Worm (Caenorhabditis elegans) whole organism, L3 larva: Measurements from ENCODE around the gene C34C12.6.
"Not testable (repeated sequence)": the region's sequence is repeated elsewhere in the genome, so short reads cannot be mapped to it uniquely, and the experiment has no call there.

Experiments used
- R02D3.7 ChIP-seq: fragments of 150-350 bp; optimal IDR thresholded peaks from 2 replicates; lab custom pipeline; 2014; ENCODE audit warnings: missing biosample characterization, missing genetic modification characterization
- ZK546.5 ChIP-seq: sonication (generic microtip); optimal IDR thresholded peaks from 2 replicates; lab custom pipeline; 2017; ENCODE audit warnings: missing biosample characterization, missing genetic modification characterization
- aly-2 ChIP-seq: fragments of 150-350 bp; optimal IDR thresholded peaks from 2 replicates; lab custom pipeline; 2014; ENCODE audit warnings: missing biosample characterization, missing genetic modification characterization
- ama-1 ChIP-seq: fragments of 150-350 bp; optimal IDR thresholded peaks from 2 replicates; lab custom pipeline; 2018
- ceh-16 ChIP-seq: sonication (generic microtip); optimal IDR thresholded peaks from 2 replicates; lab custom pipeline; 2017; ENCODE audit warnings: missing biosample characterization, missing genetic modification characterization
- ceh-28 ChIP-seq: fragments of 150-350 bp; optimal IDR thresholded peaks from 2 replicates; lab custom pipeline; 2014; ENCODE audit warnings: missing biosample characterization, missing genetic modification reagents, missing genetic modification characterization
- ceh-82 ChIP-seq: fragments of 150-350 bp; optimal IDR thresholded peaks from 2 replicates; lab custom pipeline; 2014; ENCODE audit warnings: missing biosample characterization, missing genetic modification characterization
- ceh-9 ChIP-seq: sonication (generic microtip); optimal IDR thresholded peaks from 2 replicates; lab custom pipeline; 2018; ENCODE audit warnings: missing biosample characterization, missing genetic modification characterization
- daf-12 ChIP-seq: fragments of 150-350 bp; optimal IDR thresholded peaks from 2 replicates; lab custom pipeline; 2014; ENCODE audit warnings: missing biosample characterization, missing genetic modification reagents, missing genetic modification characterization
- egl-5 ChIP-seq: fragments of 150-350 bp; optimal IDR thresholded peaks from 2 replicates; lab custom pipeline; 2017; ENCODE audit warnings: missing biosample characterization, missing genetic modification reagents, missing genetic modification characterization, inconsistent platforms
- elt-1 ChIP-seq: fragments of 150-350 bp; optimal IDR thresholded peaks from 2 replicates; lab custom pipeline; 2014; ENCODE audit warnings: missing biosample characterization, missing genetic modification characterization
- elt-2 ChIP-seq: sonication (generic microtip); optimal IDR thresholded peaks from 2 replicates; lab custom pipeline; 2016; ENCODE audit warnings: missing genetic modification reagents, mild to moderate bottlenecking, missing genetic modification characterization, missing compliant biosample characterization
- elt-3 ChIP-seq, 3 experiments: fragments of 150-350 bp in 1 of 3; sonication (generic microtip) in 2 of 3; optimal IDR thresholded peaks; 2 replicates in 2 of 3; 4 replicates in 1 of 3; lab custom pipeline; 2014 to 2017; ENCODE audit warnings: missing biosample characterization in 3 of 3, missing genetic modification characterization in 3 of 3
- eor-1 ChIP-seq, 2 experiments: fragments of 150-350 bp; optimal IDR thresholded peaks; 2 replicates each; lab custom pipeline; 2014 to 2018; ENCODE audit warnings: missing biosample characterization in 2 of 2, missing genetic modification characterization in 2 of 2
- fkh-10 ChIP-seq: sonication (generic microtip); optimal IDR thresholded peaks from 2 replicates; lab custom pipeline; 2017; ENCODE audit warnings: missing biosample characterization, missing genetic modification reagents, missing genetic modification characterization
- fkh-2 ChIP-seq: fragments of 150-350 bp; optimal IDR thresholded peaks from 2 replicates; lab custom pipeline; 2014; ENCODE audit warnings: missing biosample characterization, missing genetic modification reagents, missing genetic modification characterization
- hmg-11 ChIP-seq: sonication (generic microtip); optimal IDR thresholded peaks from 2 replicates; lab custom pipeline; 2016; ENCODE audit warnings: missing genetic modification characterization, missing compliant biosample characterization
- jun-1 ChIP-seq: fragments of 150-350 bp; optimal IDR thresholded peaks from 2 replicates; lab custom pipeline; 2014; ENCODE audit warnings: missing biosample characterization, missing genetic modification reagents, missing genetic modification characterization
- lin-15B ChIP-seq: fragments of 150-350 bp; optimal IDR thresholded peaks from 2 replicates; lab custom pipeline; 2014; ENCODE audit warnings: missing biosample characterization, missing genetic modification characterization
- lin-39 ChIP-seq: fragments of 150-350 bp; optimal IDR thresholded peaks from 2 replicates; lab custom pipeline; 2018; ENCODE audit warnings: missing biosample characterization, missing genetic modification reagents, missing genetic modification characterization
- lsy-12 ChIP-seq: sonication (generic microtip); optimal IDR thresholded peaks from 2 replicates; lab custom pipeline; 2016; ENCODE audit warnings: mild to moderate bottlenecking, missing genetic modification characterization, missing compliant biosample characterization
- mdl-1 ChIP-seq: fragments of 150-350 bp; optimal IDR thresholded peaks from 2 replicates; lab custom pipeline; 2014; ENCODE audit warnings: missing biosample characterization, missing genetic modification characterization
- mml-1 ChIP-seq: fragments of 150-350 bp; sonication (generic microtip); optimal IDR thresholded peaks from 3 replicates; lab custom pipeline; 2014; ENCODE audit warnings: missing biosample characterization, missing genetic modification characterization
- nfya-1 ChIP-seq: sonication (generic microtip); optimal IDR thresholded peaks from 2 replicates; lab custom pipeline; 2017; ENCODE audit warnings: missing genetic modification characterization, mild to moderate bottlenecking, missing compliant biosample characterization, antibody characterized with exemption, moderate library complexity; ENCODE audit not compliant: insufficient read depth
- nhr-11 ChIP-seq: fragments of 150-350 bp; optimal IDR thresholded peaks from 2 replicates; lab custom pipeline; 2014; ENCODE audit warnings: missing biosample characterization, missing genetic modification characterization
- nhr-12 ChIP-seq: fragments of 150-350 bp; optimal IDR thresholded peaks from 2 replicates; lab custom pipeline; 2014; ENCODE audit warnings: missing biosample characterization, missing genetic modification characterization
- nhr-23 ChIP-seq: fragments of 150-350 bp; optimal IDR thresholded peaks from 2 replicates; lab custom pipeline; 2014; ENCODE audit warnings: missing biosample characterization, missing genetic modification reagents, missing genetic modification characterization
- nhr-237 ChIP-seq: fragments of 150-350 bp; optimal IDR thresholded peaks from 2 replicates; lab custom pipeline; 2014; ENCODE audit warnings: missing biosample characterization, missing genetic modification characterization
- nhr-25 ChIP-seq: sonication (generic microtip); optimal IDR thresholded peaks from 2 replicates; lab custom pipeline; 2017; ENCODE audit warnings: missing biosample characterization, missing genetic modification characterization
- nhr-28 ChIP-seq: fragments of 150-350 bp; optimal IDR thresholded peaks from 2 replicates; lab custom pipeline; 2014; ENCODE audit warnings: missing biosample characterization, missing genetic modification characterization
- nhr-43 ChIP-seq: sonication (generic microtip); optimal IDR thresholded peaks from 2 replicates; lab custom pipeline; 2016; ENCODE audit warnings: mild to moderate bottlenecking, missing genetic modification characterization, missing compliant biosample characterization; ENCODE audit not compliant: poor library complexity, severe bottlenecking
- nhr-67 ChIP-seq: fragments of 150-350 bp; optimal IDR thresholded peaks from 2 replicates; lab custom pipeline; 2014; ENCODE audit warnings: missing biosample characterization, missing genetic modification characterization
- nhr-76 ChIP-seq: fragments of 150-350 bp; sonication (generic microtip); optimal IDR thresholded peaks from 5 replicates; lab custom pipeline; 2014; ENCODE audit warnings: missing biosample characterization, missing genetic modification characterization
- nhr-77 ChIP-seq: fragments of 150-350 bp; optimal IDR thresholded peaks from 2 replicates; lab custom pipeline; 2014; ENCODE audit warnings: missing biosample characterization, missing genetic modification characterization
- pha-4 ChIP-seq: fragments of 150-350 bp; optimal IDR thresholded peaks from 2 replicates; lab custom pipeline; 2014; ENCODE audit warnings: missing biosample characterization, missing genetic modification reagents, missing genetic modification characterization
- pqm-1 ChIP-seq: fragments of 150-350 bp; optimal IDR thresholded peaks from 2 replicates; lab custom pipeline; 2017; ENCODE audit warnings: missing biosample characterization, missing genetic modification characterization, inconsistent platforms
- sea-2 ChIP-seq: fragments of 150-350 bp; sonication (generic microtip); optimal IDR thresholded peaks from 4 replicates; lab custom pipeline; 2014; ENCODE audit warnings: missing biosample characterization, missing genetic modification reagents, missing genetic modification characterization
- skn-1 ChIP-seq: fragments of 150-350 bp; optimal IDR thresholded peaks from 2 replicates; lab custom pipeline; 2014; ENCODE audit warnings: missing biosample characterization, missing genetic modification characterization
- snpc-4 ChIP-seq: fragments of 150-350 bp; optimal IDR thresholded peaks from 2 replicates; lab custom pipeline; 2014; ENCODE audit warnings: missing biosample characterization, missing genetic modification characterization
- tbx-2 ChIP-seq: sonication (generic microtip); optimal IDR thresholded peaks from 2 replicates; lab custom pipeline; 2016; ENCODE audit warnings: mild to moderate bottlenecking, missing genetic modification characterization, missing compliant biosample characterization
- unc-39 ChIP-seq: sonication (generic microtip); optimal IDR thresholded peaks from 4 replicates; lab custom pipeline; 2017; ENCODE audit warnings: missing biosample characterization, missing genetic modification characterization
- unc-62 ChIP-seq: fragments of 150-350 bp; sonication (generic microtip); optimal IDR thresholded peaks from 4 replicates; lab custom pipeline; 2014; ENCODE audit warnings: missing biosample characterization, missing genetic modification reagents, missing genetic modification characterization
- zag-1 ChIP-seq: fragments of 150-350 bp; optimal IDR thresholded peaks from 2 replicates; lab custom pipeline; 2014; ENCODE audit warnings: missing biosample characterization, missing genetic modification characterization
- ztf-11 ChIP-seq: fragments of 150-350 bp; optimal IDR thresholded peaks from 2 replicates; lab custom pipeline; 2014; ENCODE audit warnings: missing biosample characterization, missing genetic modification characterization
- ztf-4 ChIP-seq: fragments of 150-350 bp; optimal IDR thresholded peaks from 2 replicates; lab custom pipeline; 2014; ENCODE audit warnings: missing biosample characterization, missing genetic modification characterization

Gene C34C12.6

ce11 chrIII:3452563-3453210, 29.7 kb upstream of the C34C12.6 start, which contains the start of the genes K01A11.3 and C34C12.12:
TSS of gene K01A11.3 (minus strand) at chrIII:3452613.
TSS of gene C34C12.12 (plus strand) at chrIII:3453194.
- TF ChIP-seq lin-15B (tag; lab: Kevin White, UChicago): peak; percentile 5
- TF ChIP-seq nhr-11 (tag; lab: Kevin White, UChicago): no peak
- TF ChIP-seq nhr-77 (tag; lab: Kevin White, UChicago): no peak

ce11 chrIII:3453486-3453885, 28.9 kb upstream of the C34C12.6 start, which contains the start of gene C34C12.2:
TSS of gene C34C12.2 (plus strand) at chrIII:3453786.
- TF ChIP-seq ama-1; snpc-4 (tag; lab: Kevin White, UChicago); hmg-11: not testable (repeated sequence)

ce11 chrIII:3454045-3454444, 28.3 kb upstream of the C34C12.6 start, which contains the start of gene C34C12.1:
TSS of gene C34C12.1 (plus strand) at chrIII:3454345.
- not testable (repeated sequence) for TF ChIP-seq nhr-23 (tag; lab: Kevin White, UChicago); elt-2 (tag; lab: Kevin White, UChicago); jun-1

- TF ChIP-seq unc-62 (GFP tag; lab: Kevin White, UChicago) (peak; percentile 89), elt-2 (tag; lab: Kevin White, UChicago) (peak; percentile 88), jun-1 (peak; percentile 96), nhr-77 (tag; lab: Kevin White, UChicago) (peak; percentile 83), nhr-67 (no peak), ceh-82 (tag; lab: Kevin White, UChicago) (peak; percentile 92), ceh-28 (tag; lab: Kevin White, UChicago) (peak; percentile 90), lsy-12 (peak; percentile 99), mdl-1 (tag; lab: Kevin White, UChicago) (peak; percentile 57), ztf-4 (tag; lab: Kevin White, UChicago) (peak; percentile 89), elt-3 (tag; optimal IDR thresholded peaks at IDR 0.05; lab: Kevin White, UChicago) (peak; percentile 66 to 95 (median 75)), fkh-10 (GFP tag; lab: Kevin White, UChicago) (peak; percentile 90), daf-12 (tag; lab: Kevin White, UChicago) (peak; percentile 38), ZK546.5 (tag; lab: Kevin White, UChicago) (peak; percentile 65), nhr-25 (tag; lab: Kevin White, UChicago) (peak; percentile 99), snpc-4 (tag; lab: Kevin White, UChicago) (peak; percentile 91), nhr-12 (tag; lab: Kevin White, UChicago) (no peak), ama-1 (peak; percentile 78), egl-5 (tag; lab: Kevin White, UChicago) (peak; percentile 93), sea-2 (no peak), nhr-43 (tag; lab: Kevin White, UChicago) (peak; percentile 97), R02D3.7 (peak; percentile 96), tbx-2 (tag; lab: Kevin White, UChicago) (peak; percentile 95), lin-39 (tag; lab: Kevin White, UChicago) (peak; percentile 94), lin-15B (tag; lab: Kevin White, UChicago) (peak; percentile 99), ceh-16 (tag; lab: Kevin White, UChicago) (no peak), zag-1 (peak; percentile 80), skn-1 (tag; lab: Kevin White, UChicago) (peak; percentile 93), ceh-9 (tag; lab: Kevin White, UChicago) (no peak), elt-1 (tag; lab: Kevin White, UChicago) (peak; percentile 79), ztf-11 (tag; lab: Kevin White, UChicago) (no peak), nhr-23 (tag; lab: Kevin White, UChicago) (peak; percentile 99), pqm-1 (peak; percentile 90), nhr-28 (tag; lab: Kevin White, UChicago) (peak; percentile 74), aly-2 (tag; lab: Kevin White, UChicago) (peak; percentile 67), eor-1 (tag; optimal IDR thresholded peaks at IDR 0.05; lab: Kevin White, UChicago) (no peak), unc-39 (tag; lab: Kevin White, UChicago) (peak; percentile 13), nfya-1 (tag; lab: Kevin White, UChicago) (peak; percentile 99), fkh-2 (peak; percentile 48), nhr-237 (tag; lab: Kevin White, UChicago) (peak; percentile 28), mml-1 (tag; lab: Kevin White, UChicago) (no peak), nhr-76 (tag; lab: Kevin White, UChicago) (peak; percentile 83), pha-4 (peak; percentile 99), hmg-11 (peak; percentile 85)
These were observed 26.2 kb upstream of the C34C12.6 start for ce11 chrIII:3456226-3456625.
